Fruit fly (Drosophila melanogaster) whole organism, embryonic: ENCODE results near the gene CG14636.

ENCODE experiments used
- CG1024 ChIP-seq: fragments of 200-800 bp; sonication (Bioruptor generic); IDR thresholded peaks from 2 replicates; pipeline ENCODE4 v1.3.6; 2022; ENCODE audit warnings: missing biosample characterization, missing genetic modification characterization
- CG10321 ChIP-seq: fragments of 200-800 bp; sonication (Bioruptor generic); IDR thresholded peaks from 2 replicates; pipeline ENCODE4 v1.3.6; 2022; ENCODE audit warnings: missing biosample characterization, missing genetic modification characterization
- CG11085 ChIP-seq: fragments of 200-800 bp; sonication (Bioruptor generic); IDR thresholded peaks from 2 replicates; pipeline ENCODE4 v1.3.6; 2022; ENCODE audit warnings: missing biosample characterization, missing genetic modification characterization
- CG11695 ChIP-seq: fragments of 200-800 bp; sonication (Bioruptor generic); IDR thresholded peaks from 3 replicates; pipeline ENCODE4 v1.3.6; 2022; ENCODE audit warnings: missing biosample characterization, missing genetic modification characterization
- CG14710 ChIP-seq: fragments of 200-800 bp; sonication (Bioruptor generic); optimal IDR thresholded peaks from 3 replicates; lab custom pipeline; 2019; ENCODE audit warnings: missing biosample characterization, mild to moderate bottlenecking, missing genetic modification characterization, moderate library complexity
- CG15269 ChIP-seq: fragments of 200-800 bp; sonication (Bioruptor generic); optimal IDR thresholded peaks from 2 replicates; lab custom pipeline; 2018; ENCODE audit warnings: missing biosample characterization, mild to moderate bottlenecking, missing genetic modification characterization, moderate library complexity
- CG17612 ChIP-seq: fragments of 200-800 bp; sonication (Bioruptor generic); IDR thresholded peaks from 2 replicates; pipeline ENCODE4 v1.3.6; 2022; ENCODE audit warnings: missing biosample characterization, missing genetic modification characterization
- CG2116 ChIP-seq: fragments of 200-800 bp; sonication (Bioruptor generic); optimal IDR thresholded peaks from 3 replicates; lab custom pipeline; 2018; ENCODE audit warnings: missing biosample characterization, mild to moderate bottlenecking, missing genetic modification characterization
- CG2199 ChIP-seq: fragments of 200-800 bp; sonication (Bioruptor generic); IDR thresholded peaks from 3 replicates; pipeline ENCODE4 v1.3.6; 2022; ENCODE audit warnings: missing biosample characterization, missing genetic modification characterization
- CG30431 ChIP-seq: fragments of 200-800 bp; sonication (Bioruptor generic); optimal IDR thresholded peaks from 2 replicates; lab custom pipeline; 2017; ENCODE audit warnings: missing biosample characterization, missing genetic modification characterization
- CG31365 ChIP-seq: fragments of 200-800 bp; sonication (Bioruptor generic); optimal IDR thresholded peaks from 2 replicates; lab custom pipeline; 2018; ENCODE audit warnings: missing biosample characterization, mild to moderate bottlenecking, missing genetic modification characterization
- CG4820 ChIP-seq: fragments of 200-800 bp; sonication (Bioruptor generic); optimal IDR thresholded peaks from 3 replicates; lab custom pipeline; 2016; ENCODE audit warnings: missing biosample characterization, missing genetic modification characterization
- CG7556 ChIP-seq: fragments of 200-800 bp; sonication (Bioruptor generic); optimal IDR thresholded peaks from 2 replicates; lab custom pipeline; 2017; ENCODE audit warnings: missing biosample characterization, mild to moderate bottlenecking, missing genetic modification characterization
- CG7987 ChIP-seq: fragments of 200-800 bp; sonication (Bioruptor generic); optimal IDR thresholded peaks from 2 replicates; lab custom pipeline; 2018; ENCODE audit warnings: missing biosample characterization, mild to moderate bottlenecking, missing genetic modification characterization, moderate library complexity
- CG8359 ChIP-seq: fragments of 200-800 bp; sonication (Bioruptor generic); optimal IDR thresholded peaks from 2 replicates; lab custom pipeline; 2017; ENCODE audit warnings: missing biosample characterization, mild to moderate bottlenecking, missing genetic modification characterization, borderline replicate concordance
- CG8478 ChIP-seq: fragments of >200 bp; optimal IDR thresholded peaks from 2 replicates; lab custom pipeline; 2018
- HLH3B ChIP-seq: fragments of 200-800 bp; sonication (Bioruptor generic); IDR thresholded peaks from 2 replicates; pipeline ENCODE4 v1.3.6; 2022; ENCODE audit warnings: missing biosample characterization, missing genetic modification characterization
- HLH54F ChIP-seq: fragments of 200-800 bp; sonication (Bioruptor generic); optimal IDR thresholded peaks from 3 replicates; lab custom pipeline; 2016; ENCODE audit warnings: missing biosample characterization, missing genetic modification characterization
- Hsf ChIP-seq: fragments of 200-800 bp; sonication (Bioruptor generic); optimal IDR thresholded peaks from 3 replicates; lab custom pipeline; 2016; ENCODE audit warnings: missing biosample characterization, missing genetic modification characterization
- Lhr ChIP-seq: fragments of 200-800 bp; sonication (Bioruptor generic); optimal IDR thresholded peaks from 3 replicates; lab custom pipeline; 2017; ENCODE audit warnings: mild to moderate bottlenecking, missing biosample characterization, missing genetic modification reagents, missing genetic modification characterization
- MTF-1 ChIP-seq: fragments of 200-800 bp; sonication (Bioruptor generic); optimal IDR thresholded peaks from 2 replicates; lab custom pipeline; 2018; ENCODE audit warnings: missing biosample characterization, mild to moderate bottlenecking, missing genetic modification characterization, borderline replicate concordance
- Max ChIP-seq: fragments of 200-800 bp; sonication (Bioruptor generic); optimal IDR thresholded peaks from 2 replicates; lab custom pipeline; 2016; ENCODE audit warnings: missing biosample characterization, mild to moderate bottlenecking, missing genetic modification characterization
- Mrtf ChIP-seq: fragments of 200-800 bp; sonication (Bioruptor generic); IDR thresholded peaks from 3 replicates; pipeline ENCODE4 v1.3.6; 2022; ENCODE audit warnings: missing biosample characterization, missing genetic modification characterization
- Nf-YB ChIP-seq: fragments of 200-800 bp; sonication (Bioruptor generic); optimal IDR thresholded peaks from 3 replicates; lab custom pipeline; 2019; ENCODE audit warnings: missing biosample characterization, mild to moderate bottlenecking, missing genetic modification characterization, moderate library complexity
- PHDP ChIP-seq: fragments of 200-800 bp; sonication (Bioruptor generic); optimal IDR thresholded peaks from 3 replicates; lab custom pipeline; 2018; ENCODE audit warnings: missing biosample characterization, mild to moderate bottlenecking, missing genetic modification characterization, moderate library complexity
- Pdp1 ChIP-seq, 2 experiments: fragments of 200-800 bp; sonication (Bioruptor generic); optimal IDR thresholded peaks; 3 replicates each; lab custom pipeline; 2016; ENCODE audit warnings: missing biosample characterization in 2 of 2, missing genetic modification characterization in 2 of 2, mild to moderate bottlenecking in 1 of 2, moderate library complexity in 1 of 2
- Ptx1 ChIP-seq: fragments of 200-800 bp; sonication (Bioruptor generic); IDR thresholded peaks from 2 replicates; pipeline ENCODE4 v1.3.6; 2022; ENCODE audit warnings: missing biosample characterization, missing genetic modification characterization
- Sin3A ChIP-seq: fragments of >200 bp; optimal IDR thresholded peaks from 2 replicates; lab custom pipeline; 2018
- Ssrp ChIP-seq: fragments of 200-800 bp; sonication (Bioruptor generic); optimal IDR thresholded peaks from 2 replicates; lab custom pipeline; 2018; ENCODE audit warnings: missing biosample characterization, mild to moderate bottlenecking, missing genetic modification characterization, moderate library complexity
- ab ChIP-seq: fragments of 200-800 bp; sonication (Bioruptor generic); optimal IDR thresholded peaks from 2 replicates; lab custom pipeline; 2016; ENCODE audit warnings: missing biosample characterization, missing genetic modification characterization
- bbx ChIP-seq: fragments of 200-800 bp; sonication (Bioruptor generic); IDR thresholded peaks from 2 replicates; pipeline ENCODE4 v1.3.6; 2022; ENCODE audit warnings: missing biosample characterization, missing genetic modification characterization; ENCODE audit not compliant: partially characterized antibody
- ewg ChIP-seq: fragments of 200-800 bp; sonication (Bioruptor generic); optimal IDR thresholded peaks from 3 replicates; lab custom pipeline; 2017; ENCODE audit warnings: mild to moderate bottlenecking, missing biosample characterization, missing genetic modification reagents, missing genetic modification characterization
- fd64A ChIP-seq: fragments of 200-800 bp; sonication (Bioruptor generic); optimal IDR thresholded peaks from 3 replicates; lab custom pipeline; 2018; ENCODE audit warnings: missing biosample characterization, mild to moderate bottlenecking, missing genetic modification characterization
- h ChIP-seq: fragments of >200 bp; optimal IDR thresholded peaks from 2 replicates; lab custom pipeline; 2017
- hbn ChIP-seq: fragments of 200-800 bp; sonication (Bioruptor generic); IDR thresholded peaks from 2 replicates; pipeline ENCODE4 v1.3.6; 2022; ENCODE audit warnings: missing biosample characterization, missing genetic modification characterization; ENCODE audit not compliant: partially characterized antibody
- jumu ChIP-seq: fragments of 200-800 bp; sonication (Bioruptor generic); optimal IDR thresholded peaks from 3 replicates; lab custom pipeline; 2016; ENCODE audit warnings: missing biosample characterization, missing genetic modification characterization
- kni ChIP-seq: fragments of 200-800 bp; sonication (Bioruptor generic); optimal IDR thresholded peaks from 3 replicates; lab custom pipeline; 2017; ENCODE audit warnings: mild to moderate bottlenecking, missing biosample characterization, missing genetic modification reagents, missing genetic modification characterization
- lmd ChIP-seq: fragments of 200-800 bp; sonication (Bioruptor generic); IDR thresholded peaks from 2 replicates; pipeline ENCODE4 v1.3.6; 2022; ENCODE audit warnings: missing biosample characterization, missing genetic modification characterization
- mirr ChIP-seq: fragments of 200-800 bp; sonication (Bioruptor generic); optimal IDR thresholded peaks from 3 replicates; lab custom pipeline; 2018; ENCODE audit warnings: missing biosample characterization, mild to moderate bottlenecking, missing genetic modification characterization
- nmo ChIP-seq: fragments of 200-800 bp; sonication (Bioruptor generic); optimal IDR thresholded peaks from 2 replicates; lab custom pipeline; 2018; ENCODE audit warnings: missing biosample characterization, mild to moderate bottlenecking, missing genetic modification characterization, moderate library complexity
- pan ChIP-seq, 4 experiments: fragments of >200 bp in 3 of 4; fragments of 200-800 bp in 1 of 4; sonication (Bioruptor generic) in 1 of 4; optimal IDR thresholded peaks in 3 of 4; IDR thresholded peaks in 1 of 4; 2 replicates each; pipeline versions ENCODE4 v1.3.6 to Lab custom; 2017 to 2022; ENCODE audit warnings: missing biosample characterization in 2 of 4, missing genetic modification characterization in 2 of 4, mixed read lengths in 1 of 4
- phol ChIP-seq: fragments of 200-800 bp; sonication (Bioruptor generic); optimal IDR thresholded peaks from 3 replicates; lab custom pipeline; 2018; ENCODE audit warnings: missing biosample characterization, mild to moderate bottlenecking, missing genetic modification characterization, moderate library complexity
- salm ChIP-seq: fragments of 200-800 bp; sonication (Bioruptor generic); optimal IDR thresholded peaks from 2 replicates; lab custom pipeline; 2018; ENCODE audit warnings: missing biosample characterization, mild to moderate bottlenecking, missing genetic modification characterization
- sd ChIP-seq: fragments of 200-800 bp; sonication (Bioruptor generic); optimal IDR thresholded peaks from 3 replicates; lab custom pipeline; 2018; ENCODE audit warnings: missing biosample characterization, mild to moderate bottlenecking, missing genetic modification characterization, moderate library complexity
- sens ChIP-seq: fragments of 200-800 bp; sonication (Bioruptor generic); peaks from one replicate; lab custom pipeline; 2016; ENCODE audit warnings: missing biosample characterization, missing genetic modification characterization
- sisA ChIP-seq: fragments of 200-800 bp; sonication (Bioruptor generic); IDR thresholded peaks from 2 replicates; pipeline ENCODE4 v1.3.6; 2022; ENCODE audit warnings: missing biosample characterization, missing genetic modification characterization
- ssp ChIP-seq: fragments of 200-800 bp; sonication (Bioruptor generic); IDR thresholded peaks from 2 replicates; pipeline ENCODE4 v1.3.6; 2022; ENCODE audit warnings: missing biosample characterization, missing genetic modification characterization
- wek ChIP-seq: fragments of 200-800 bp; sonication (Bioruptor generic); optimal IDR thresholded peaks from 3 replicates; lab custom pipeline; 2018; ENCODE audit warnings: missing biosample characterization, mild to moderate bottlenecking, missing genetic modification characterization, moderate library complexity
- zfh1 ChIP-seq: fragments of 200-800 bp; sonication (Bioruptor generic); IDR thresholded peaks from 3 replicates; pipeline ENCODE4 v1.3.6; 2022; ENCODE audit warnings: missing biosample characterization, missing genetic modification characterization

The CG14636 gene

DNA sequence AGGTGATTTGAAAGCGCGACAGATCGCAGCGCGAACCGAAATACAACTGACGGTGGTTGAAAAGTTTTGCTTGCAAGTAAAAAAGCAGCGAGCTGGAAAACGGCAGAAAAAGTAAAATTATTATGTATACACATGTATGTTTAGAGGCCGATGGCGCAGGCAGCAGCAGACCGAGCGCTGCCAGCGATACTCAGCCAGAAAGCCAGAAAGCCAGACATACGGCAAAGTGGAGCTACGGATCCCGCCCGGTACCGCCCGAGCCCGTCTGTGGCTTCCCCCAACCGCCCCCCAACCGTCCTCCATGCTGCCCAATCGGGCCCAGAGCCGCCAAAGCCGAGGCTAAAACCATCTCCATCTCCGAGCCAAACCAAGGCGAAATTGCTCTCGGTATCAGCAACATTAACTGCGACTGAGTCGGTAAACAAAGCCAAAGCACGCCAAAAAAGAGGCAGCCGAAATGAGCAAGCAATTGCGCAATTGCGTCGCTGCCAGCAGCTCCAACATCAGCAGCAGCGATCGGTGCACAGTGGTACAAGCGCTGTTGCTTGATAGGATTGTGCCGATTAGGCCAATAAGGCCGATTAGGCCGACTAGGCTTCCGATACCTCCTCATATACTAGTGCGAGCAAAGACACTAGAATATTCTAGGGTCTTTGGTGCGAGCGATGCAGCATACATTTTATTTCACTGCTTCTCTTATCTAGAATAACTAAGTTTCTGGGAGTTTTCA is at the start of gene CG14636 (continued):
- TF ChIP-seq Ssrp (tag; lab: Kevin White, UChicago) (peak; percentile 22), Mrtf (GFP tag; lab: Robert Waterston, UW) (peak; percentile 62; the same call in 1 of the 3 replicates), MTF-1 (GFP tag; lab: Kevin White, UChicago) (no peak), Max (GFP tag; lab: Kevin White, UChicago) (peak; percentile 56), Sin3A (no peak), CG11085 (peak; percentile 24; the same call in 1 of the 2 replicates), Pdp1 (GFP tag; optimal IDR thresholded peaks at IDR 0.05; lab: Kevin White, UChicago) (peak; percentile 74 to 92), bbx (peak; percentile 30; the same call in 1 of the 2 replicates), CG31365 (tag; lab: Kevin White, UChicago) (no peak), jumu (GFP tag; lab: Kevin White, UChicago) (peak; percentile 78), PHDP (tag; lab: Kevin White, UChicago) (peak; percentile 69), hbn (GFP tag; lab: Robert Waterston, UW) (no peak), CG11695 (GFP tag; lab: Robert Waterston, UW) (peak; percentile 84), lmd (peak; percentile 84), CG14710 (tag; lab: Kevin White, UChicago) (no peak), CG8478 (no peak), phol (tag; lab: Kevin White, UChicago) (peak; percentile 58), mirr (GFP tag; lab: Kevin White, UChicago) (peak; percentile 51), Lhr (no peak), CG10321 (GFP tag; lab: Robert Waterston, UW) (no peak), CG8359 (GFP tag; lab: Kevin White, UChicago) (no peak), CG30431 (peak; percentile 20), ewg (peak; percentile 23), Hsf (GFP tag; lab: Kevin White, UChicago) (peak; percentile 72), kni (GFP tag; lab: Kevin White, UChicago) (no peak), CG4820 (GFP tag; lab: Kevin White, UChicago) (peak; percentile 39), HLH54F (peak; percentile 66), Ptx1 (GFP tag; lab: Robert Waterston, UW) (peak; percentile 89), CG15269 (tag; lab: Kevin White, UChicago) (peak; percentile 83), ab (GFP tag; lab: Kevin White, UChicago) (no peak), fd64A (no peak), pan (optimal IDR thresholded peaks at IDR 0.05; lab: Kevin White, UChicago) (no peak), pan (GFP tag; optimal IDR thresholded peaks at IDR 0.05 in 1 of 2, IDR thresholded peaks at IDR 0.05 in 1 of 2) (peak in 1 of 2 experiments; percentile 86), CG1024 (no peak), sd (tag; lab: Kevin White, UChicago) (peak; percentile 8), salm (tag; lab: Kevin White, UChicago) (peak; percentile 18), CG2199 (peak; percentile 63; the same call in 2 of the 3 replicates), CG7556 (peak; percentile 69), wek (peak; percentile 46), CG7987 (GFP tag; lab: Kevin White, UChicago) (no peak), sisA (GFP tag; lab: Robert Waterston, UW) (peak; percentile 74), sens (peak; percentile 77), nmo (GFP tag; lab: Kevin White, UChicago) (peak; percentile 43), CG2116 (GFP tag; lab: Kevin White, UChicago) (peak; percentile 25), zfh1 (GFP tag; lab: Robert Waterston, UW) (peak; percentile 60; the same call in 1 of the 3 replicates), Nf-YB (GFP tag; lab: Kevin White, UChicago) (no peak), CG17612 (GFP tag; lab: Robert Waterston, UW) (peak; percentile 58), ssp (GFP tag; lab: Robert Waterston, UW) (peak; percentile 65), HLH3B (GFP tag; lab: Robert Waterston, UW) (peak; percentile 78), h (lab: Kevin White, UChicago) (no peak)
